Fruit fly (Drosophila melanogaster) whole organism, pupa: ENCODE results near the gene Cpr65Av.

Source experiments
- CG12605 ChIP-seq: fragments of 200-800 bp; sonication (Bioruptor generic); IDR thresholded peaks from 2 replicates; pipeline ENCODE4 v1.3.6; 2022; ENCODE audit warnings: missing biosample characterization, missing genetic modification characterization
- CG13204 ChIP-seq: fragments of 200-800 bp; sonication (Bioruptor generic); optimal IDR thresholded peaks from 2 replicates; lab custom pipeline; 2018; ENCODE audit warnings: missing biosample characterization, mild to moderate bottlenecking, missing genetic modification characterization, moderate library complexity
- CG15710 ChIP-seq: fragments of 200-800 bp; sonication (Bioruptor generic); optimal IDR thresholded peaks from 2 replicates; lab custom pipeline; 2018; ENCODE audit warnings: missing biosample characterization, mild to moderate bottlenecking, missing genetic modification characterization, moderate library complexity
- CG17806 ChIP-seq: fragments of 200-800 bp; sonication (Bioruptor generic); optimal IDR thresholded peaks from 2 replicates; lab custom pipeline; 2018; ENCODE audit warnings: missing biosample characterization, mild to moderate bottlenecking, missing genetic modification characterization, moderate library complexity
- CG32121 ChIP-seq: fragments of 200-800 bp; sonication (Bioruptor generic); IDR thresholded peaks from 2 replicates; pipeline ENCODE4 v1.3.6; 2022; ENCODE audit warnings: missing biosample characterization, missing genetic modification characterization
- CG34367 ChIP-seq: fragments of 200-800 bp; sonication (Bioruptor generic); optimal IDR thresholded peaks from 2 replicates; lab custom pipeline; 2018; ENCODE audit warnings: missing biosample characterization, mild to moderate bottlenecking, missing genetic modification characterization
- CG4496 ChIP-seq: fragments of 200-800 bp; sonication (Bioruptor generic); IDR thresholded peaks from 3 replicates; pipeline ENCODE4 v1.3.6; 2022; ENCODE audit warnings: missing biosample characterization, missing genetic modification characterization
- CG8301 ChIP-seq: fragments of 200-800 bp; sonication (Bioruptor generic); optimal IDR thresholded peaks from 2 replicates; lab custom pipeline; 2018; ENCODE audit warnings: missing biosample characterization, mild to moderate bottlenecking, missing genetic modification characterization
- CG9948 ChIP-seq: fragments of 200-800 bp; sonication (Bioruptor generic); optimal IDR thresholded peaks from 2 replicates; lab custom pipeline; 2018; ENCODE audit warnings: missing biosample characterization, mild to moderate bottlenecking, missing genetic modification characterization, moderate library complexity
- D1 ChIP-seq: fragments of 200-800 bp; sonication (Bioruptor generic); optimal IDR thresholded peaks from 2 replicates; lab custom pipeline; 2018; ENCODE audit warnings: missing biosample characterization, mild to moderate bottlenecking, missing genetic modification characterization, moderate library complexity
- Ets98B ChIP-seq: fragments of 200-800 bp; sonication (Bioruptor generic); IDR thresholded peaks from 2 replicates; pipeline ENCODE4 v1.3.6; 2022; ENCODE audit warnings: missing biosample characterization, missing genetic modification characterization
- fd96Ca ChIP-seq: fragments of 200-800 bp; sonication (Bioruptor generic); IDR thresholded peaks from 3 replicates; pipeline ENCODE4 v1.3.6; 2022; ENCODE audit warnings: missing biosample characterization, missing genetic modification characterization
- rn ChIP-seq: fragments of 200-800 bp; sonication (Bioruptor generic); IDR thresholded peaks from 2 replicates; pipeline ENCODE4 v1.3.6; 2022; ENCODE audit warnings: missing biosample characterization, missing genetic modification characterization

- TF ChIP-seq CG17806 (tag; lab: Kevin White, UChicago) (no peak), D1 (no peak), CG32121 (no peak), Ets98B (no peak), CG34367 (tag; lab: Kevin White, UChicago) (no peak), fd96Ca (GFP tag; lab: Robert Waterston, UW) (no peak), rn (GFP tag; lab: Robert Waterston, UW) (no peak), CG15710 (tag; lab: Kevin White, UChicago) (no peak), CG8301 (tag; lab: Kevin White, UChicago) (no peak), CG4496 (GFP tag; lab: Robert Waterston, UW) (no peak), CG9948 (tag; lab: Kevin White, UChicago) (no peak), CG12605 (GFP tag; lab: Robert Waterston, UW) (no peak), CG13204 (GFP tag; lab: Kevin White, UChicago) (no peak)
Observed at dm6 chr3L:6152531-6152930, 12.8 kb upstream of the Cpr65Av start, which contains the start of gene Acp65Aa.
